Worm (Caenorhabditis elegans): ENCODE results near the gene F53C3.11.

DNA sequence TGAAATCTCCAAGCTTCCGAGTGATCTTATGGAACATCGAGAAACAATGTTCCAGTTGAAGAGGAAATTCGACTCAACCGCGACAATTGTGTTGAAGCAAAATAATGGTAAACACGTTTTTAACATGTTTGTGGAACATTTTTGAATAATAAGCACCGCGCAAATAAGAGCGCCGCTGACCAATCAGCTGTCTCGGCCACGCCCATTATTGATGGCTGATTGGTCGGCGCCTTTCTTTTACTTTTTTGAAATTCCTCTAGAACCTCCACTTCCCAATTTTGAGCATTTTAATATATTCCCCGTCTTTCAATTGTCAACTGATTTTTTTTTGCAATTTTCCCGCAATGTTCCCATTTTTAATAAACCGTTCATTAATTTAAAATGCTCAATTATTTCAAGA, 1.6 kb upstream of the F53C3.11 start:
- TF ChIP-seq ref-2 (tag; optimal IDR thresholded peaks at IDR 0.05) (no peak), fkh-10 (GFP tag; optimal IDR thresholded peaks at IDR 0.05) (no peak), fax-1 (tag; optimal IDR thresholded peaks at IDR 0.05) (no peak), elt-2 (tag; optimal IDR thresholded peaks at IDR 0.05) (no peak), ceh-24 (tag; optimal IDR thresholded peaks at IDR 0.05) (no peak), ceh-22 (tag; optimal IDR thresholded peaks at IDR 0.05) (no peak), ceh-48 (tag; optimal IDR thresholded peaks at IDR 0.05) (no peak), ceh-18 (tag; optimal IDR thresholded peaks at IDR 0.05) (no peak), odd-2 (tag; optimal IDR thresholded peaks at IDR 0.05) (no peak), ceh-6 (GFP tag; optimal IDR thresholded peaks at IDR 0.05) (no peak), ama-1 (optimal IDR thresholded peaks at IDR 0.05) (no peak), lin-11 (tag; optimal IDR thresholded peaks at IDR 0.05) (no peak)

All from whole organism, late embryonic.